Fruit fly (Drosophila melanogaster): Measurements from ENCODE around the gene CG5909.

The CG5909 gene

dm6 chr3R:27162824-27163223 is 1.9 kb downstream of the CG5909 start, which contains the start of gene ppk31:
Gene ppk31 (plus strand): TSS chr3R:27163124.
- TF ChIP-seq br (GFP tag; optimal IDR thresholded peaks at IDR 0.05) (no peak), Dfd (GFP tag; optimal IDR thresholded peaks at IDR 0.05) (no peak), brk (GFP tag; optimal IDR thresholded peaks at IDR 0.05) (no peak), h (GFP tag; optimal IDR thresholded peaks at IDR 0.05) (no peak), tai (GFP tag; optimal IDR thresholded peaks at IDR 0.05) (no peak), lola (GFP tag; optimal IDR thresholded peaks at IDR 0.05) (no peak), Mio (GFP tag; optimal IDR thresholded peaks at IDR 0.05) (no peak), pan (optimal IDR thresholded peaks at IDR 0.05) (no peak), ey (GFP tag; optimal IDR thresholded peaks at IDR 0.05) (no peak), Sp1 (GFP tag; optimal IDR thresholded peaks at IDR 0.05) (no peak), sv (GFP tag; optimal IDR thresholded peaks at IDR 0.05) (no peak)

DNA sequence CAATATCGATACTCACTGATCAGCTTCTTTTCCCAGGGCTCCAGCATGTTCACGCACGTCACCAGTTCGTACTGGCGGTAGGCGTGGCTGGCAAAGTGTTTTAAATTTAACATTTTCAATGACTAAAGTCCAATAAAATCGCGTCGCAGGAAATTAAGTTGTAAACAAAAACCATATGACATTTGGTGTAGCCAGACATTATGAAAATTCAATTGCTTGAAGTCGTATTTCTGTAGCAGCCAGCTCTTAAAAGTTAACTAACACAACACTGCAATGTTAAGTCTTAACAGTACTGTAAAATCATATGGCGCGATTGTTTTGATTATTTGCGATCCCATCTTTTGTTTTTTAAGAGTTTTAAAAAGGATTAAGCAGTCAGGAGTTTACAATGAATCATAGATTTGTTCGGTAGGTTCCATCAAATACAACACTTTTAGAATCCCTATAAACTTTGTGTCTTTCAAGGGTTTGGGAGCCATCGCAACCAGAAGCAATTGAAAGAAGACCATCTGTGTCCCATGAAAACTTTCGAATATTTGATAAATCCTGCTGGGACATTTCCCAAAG is 4.5 kb downstream of the CG5909 start, which contains the start of the genes CG34293 and spn-D:
TSS of gene CG34293 (minus strand) at position 160 of the 567 bp plus-strand sequence.
TSS of gene spn-D (plus strand) at position 301 of the 567 bp plus-strand sequence.
- TF ChIP-seq Dif (GFP tag; optimal IDR thresholded peaks at IDR 0.05; ENCODE audit: partially characterized antibody) (peak; percentile 2), Dfd (GFP tag; optimal IDR thresholded peaks at IDR 0.05) (no peak)

dm6 chr3R:27167350-27167749 is 6.4 kb downstream of the CG5909 start:
- TF ChIP-seq sage (GFP tag; optimal IDR thresholded peaks at IDR 0.05) (no peak), lola (GFP tag; optimal IDR thresholded peaks at IDR 0.05) (no peak), Hr83 (GFP tag; optimal IDR thresholded peaks at IDR 0.05; ENCODE audit: poor library complexity, severe bottlenecking) (no peak), CrebA (GFP tag; optimal IDR thresholded peaks at IDR 0.05; ENCODE audit: borderline replicate concordance) (no peak), pan (optimal IDR thresholded peaks at IDR 0.05) (no peak), CG9705 (GFP tag; optimal IDR thresholded peaks at IDR 0.05) (no peak), Sp1 (GFP tag; optimal IDR thresholded peaks at IDR 0.05) (no peak), usp (GFP tag; optimal IDR thresholded peaks at IDR 0.05) (no peak), brk (GFP tag; optimal IDR thresholded peaks at IDR 0.05) (no peak), jim (GFP tag; optimal IDR thresholded peaks at IDR 0.05) (no peak), br (GFP tag; optimal IDR thresholded peaks at IDR 0.05) (no peak), Hr78 (GFP tag; optimal IDR thresholded peaks at IDR 0.05) (no peak), sv (GFP tag; optimal IDR thresholded peaks at IDR 0.05) (no peak), Myc (optimal IDR thresholded peaks at IDR 0.05) (no peak), Hnf4 (GFP tag; optimal IDR thresholded peaks at IDR 0.05) (no peak), OdsH (GFP tag; optimal IDR thresholded peaks at IDR 0.05) (no peak), fru (GFP tag; optimal IDR thresholded peaks at IDR 0.05) (no peak), N (GFP tag; optimal IDR thresholded peaks at IDR 0.05) (no peak), HLH106 (tag; optimal IDR thresholded peaks at IDR 0.05) (no peak)

DNA sequence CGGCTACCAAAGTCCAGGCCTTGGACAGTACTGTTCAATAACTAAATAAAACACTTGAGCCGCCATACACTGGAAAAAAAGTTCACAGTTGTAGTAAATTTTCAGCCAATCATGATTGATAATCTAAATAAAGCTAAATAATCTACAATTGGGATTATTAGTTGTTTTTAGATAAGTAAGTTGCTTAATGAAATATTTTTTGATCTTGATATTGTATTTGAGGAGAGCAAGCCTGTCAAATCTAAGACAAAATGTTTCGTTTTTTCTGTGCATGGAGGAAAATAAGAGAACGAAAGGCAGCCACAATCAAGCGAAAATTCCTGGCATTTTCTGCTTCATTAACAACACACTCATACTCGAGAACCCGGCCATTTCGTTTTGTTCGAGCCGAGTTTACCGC is 10.2 kb downstream of the CG5909 start:
- TF ChIP-seq Myc (optimal IDR thresholded peaks at IDR 0.05) (no peak), CG9705 (GFP tag; optimal IDR thresholded peaks at IDR 0.05) (peak; percentile 38), usp (GFP tag; optimal IDR thresholded peaks at IDR 0.05) (no peak), sv (GFP tag; optimal IDR thresholded peaks at IDR 0.05) (no peak), CG32264 (GFP tag; optimal IDR thresholded peaks at IDR 0.05) (peak; percentile 57), sage (GFP tag; optimal IDR thresholded peaks at IDR 0.05) (peak; percentile 68), Hr78 (GFP tag; optimal IDR thresholded peaks at IDR 0.05) (no peak), Rel (GFP tag; optimal IDR thresholded peaks at IDR 0.05) (no peak), Rel (tag; optimal IDR thresholded peaks at IDR 0.05) (no peak), Mio (GFP tag; optimal IDR thresholded peaks at IDR 0.05) (no peak), Vsx2 (GFP tag; optimal IDR thresholded peaks at IDR 0.05; ENCODE audit: partially characterized antibody) (no peak), dmrt93B (GFP tag; optimal IDR thresholded peaks at IDR 0.05) (peak; percentile 64), Hr83 (GFP tag; optimal IDR thresholded peaks at IDR 0.05; ENCODE audit: poor library complexity, severe bottlenecking) (no peak), foxo (GFP tag; optimal IDR thresholded peaks at IDR 0.05) (peak in 1 of 2 experiments; percentile 80), GATAd (GFP tag; optimal IDR thresholded peaks at IDR 0.05) (no peak), ey (GFP tag; optimal IDR thresholded peaks at IDR 0.05) (peak; percentile 75), Sp1 (GFP tag; optimal IDR thresholded peaks at IDR 0.05) (peak; percentile 72), brk (GFP tag; optimal IDR thresholded peaks at IDR 0.05) (peak; percentile 46), fru (GFP tag; optimal IDR thresholded peaks at IDR 0.05) (peak; percentile 79), Dfd (GFP tag; optimal IDR thresholded peaks at IDR 0.05) (no peak), N (GFP tag; optimal IDR thresholded peaks at IDR 0.05) (no peak), Abd-B (GFP tag; optimal IDR thresholded peaks at IDR 0.05) (no peak), tai (GFP tag; optimal IDR thresholded peaks at IDR 0.05) (no peak), jim (GFP tag; optimal IDR thresholded peaks at IDR 0.05) (no peak), HLH106 (tag; optimal IDR thresholded peaks at IDR 0.05) (peak; percentile 72), br (GFP tag; optimal IDR thresholded peaks at IDR 0.05) (peak; percentile 75), Dif (GFP tag; optimal IDR thresholded peaks at IDR 0.05; ENCODE audit: partially characterized antibody) (no peak), psq (GFP tag; optimal IDR thresholded peaks at IDR 0.05) (peak; percentile 59), Jra (GFP tag; optimal IDR thresholded peaks at IDR 0.05) (peak; percentile 56), OdsH (GFP tag; optimal IDR thresholded peaks at IDR 0.05) (peak; percentile 75), woc (GFP tag; optimal IDR thresholded peaks at IDR 0.05) (peak; percentile 72), pan (optimal IDR thresholded peaks at IDR 0.05) (no peak), lola (GFP tag; optimal IDR thresholded peaks at IDR 0.05) (no peak), dl (GFP tag; optimal IDR thresholded peaks at IDR 0.05; ENCODE audit: insufficient read depth in 1 of 2, partially characterized antibody in 2 of 2) (no peak), CrebA (GFP tag; optimal IDR thresholded peaks at IDR 0.05; ENCODE audit: borderline replicate concordance) (peak; percentile 45), dsf (GFP tag; optimal IDR thresholded peaks at IDR 0.05; ENCODE audit: borderline replicate concordance) (no peak), Hnf4 (GFP tag; optimal IDR thresholded peaks at IDR 0.05) (peak; percentile 50), h (GFP tag; optimal IDR thresholded peaks at IDR 0.05) (peak; percentile 66), rgr (GFP tag; optimal IDR thresholded peaks at IDR 0.05) (peak; percentile 69)

Measured in whole organism, wandering third instar larva.